Fruit fly (Drosophila melanogaster): Measurements from ENCODE around the gene CG10561.

CG10561 gene

dm6 chr2L:19141435-19142126, 27.4 kb downstream of the CG10561 start (continued):
- TF ChIP-seq Dek (tag; optimal IDR thresholded peaks at IDR 0.05) (peak; percentile 61), CG1602 (GFP tag; optimal IDR thresholded peaks at IDR 0.05) (peak; percentile 69), CG1233 (GFP tag; optimal IDR thresholded peaks at IDR 0.05) (peak; percentile 64), CG12769 (tag; optimal IDR thresholded peaks at IDR 0.05) (peak; percentile 49), corto (GFP tag; optimal IDR thresholded peaks at IDR 0.05) (no peak), CG17361 (GFP tag; IDR thresholded peaks at IDR 0.05) (peak; percentile 89), dmrt99B (tag; optimal IDR thresholded peaks at IDR 0.05) (peak; percentile 72), CG7963 (GFP tag; IDR thresholded peaks at IDR 0.05; ENCODE audit: partially characterized antibody) (no peak), D (optimal IDR thresholded peaks at IDR 0.05) (no peak), D (GFP tag; optimal IDR thresholded peaks at IDR 0.05) (peak; percentile 64), Ada2b (GFP tag; IDR thresholded peaks at IDR 0.05) (no peak), ttk (GFP tag; IDR thresholded peaks at IDR 0.05) (no peak), CG14050 (GFP tag; IDR thresholded peaks at IDR 0.05) (no peak), CG12942 (GFP tag; optimal IDR thresholded peaks at IDR 0.05) (peak; percentile 45), Ssrp (tag; optimal IDR thresholded peaks at IDR 0.05) (peak; percentile 76), CG2678 (tag; optimal IDR thresholded peaks at IDR 0.05) (peak; percentile 89), Dll (GFP tag; IDR thresholded peaks at IDR 0.05; ENCODE audit: partially characterized antibody) (no peak), CG4707 (GFP tag; optimal IDR thresholded peaks at IDR 0.05) (peak; percentile 18), onecut (GFP tag; IDR thresholded peaks at IDR 0.05) (no peak; the same call in 1 of the 2 replicates), CG1603 (tag; optimal IDR thresholded peaks at IDR 0.05) (peak; percentile 54), Dip2 (GFP tag; IDR thresholded peaks at IDR 0.05) (no peak), Dfd (GFP tag; optimal IDR thresholded peaks at IDR 0.05) (peak in 1 of 2 experiments; percentile 23), gcm2 (GFP tag; optimal IDR thresholded peaks at IDR 0.05) (peak; percentile 51), gsb-n (tag; optimal IDR thresholded peaks at IDR 0.05) (peak; percentile 69), sug (tag; optimal IDR thresholded peaks at IDR 0.05) (peak; percentile 67), CG12236 (GFP tag; optimal IDR thresholded peaks at IDR 0.05) (peak; percentile 57), Atf-2 (GFP tag; optimal IDR thresholded peaks at IDR 0.05) (peak; percentile 70), CG2202 (tag; optimal IDR thresholded peaks at IDR 0.05) (peak; percentile 73), CG15011 (GFP tag; optimal IDR thresholded peaks at IDR 0.05) (peak; percentile 63), CG13123 (GFP tag; optimal IDR thresholded peaks at IDR 0.05) (peak; percentile 17), CG31224 (GFP tag; IDR thresholded peaks at IDR 0.05) (peak; percentile 65), Awh (GFP tag; IDR thresholded peaks at IDR 0.05) (no peak), sima (GFP tag; optimal IDR thresholded peaks at IDR 0.05) (peak; percentile 51), CG2875 (GFP tag; optimal IDR thresholded peaks at IDR 0.05) (peak; percentile 66), kni (GFP tag; optimal IDR thresholded peaks at IDR 0.05) (no peak), CG16815 (GFP tag; optimal IDR thresholded peaks at IDR 0.05) (peak; percentile 69), CG33557 (GFP tag; optimal IDR thresholded peaks at IDR 0.05) (peak; percentile 72), CG8290 (GFP tag; optimal IDR thresholded peaks at IDR 0.05) (peak; percentile 33), CG8290 (tag; optimal IDR thresholded peaks at IDR 0.05) (peak in 1 of 2 experiments; percentile 54), CG8089 (GFP tag; optimal IDR thresholded peaks at IDR 0.05) (peak; percentile 33), CG10147 (GFP tag; optimal IDR thresholded peaks at IDR 0.05) (peak; percentile 80), bcd (GFP tag; optimal IDR thresholded peaks at IDR 0.05) (peak; percentile 79), YL-1 (GFP tag; optimal IDR thresholded peaks at IDR 0.05) (peak; percentile 7), run (tag; optimal IDR thresholded peaks at IDR 0.05) (no peak), cwo (GFP tag; optimal IDR thresholded peaks at IDR 0.05) (peak; percentile 63), Lhr (GFP tag; optimal IDR thresholded peaks at IDR 0.05) (peak; percentile 31), hkb (optimal IDR thresholded peaks at IDR 0.05) (no peak), hkb (GFP tag; IDR thresholded peaks at IDR 0.05) (0 out of 2 replicates have a peak, but pooled peaks have one; percentile 39), CG18764 (GFP tag; optimal IDR thresholded peaks at IDR 0.05) (peak; percentile 51), schlank (tag; optimal IDR thresholded peaks at IDR 0.05) (peak; percentile 37)

All from whole organism, embryonic.